Fruit fly (Drosophila melanogaster) whole organism, embryonic: ENCODE data around the gene CG34107.
A peak's percentile ranks its signal among the peaks of the same experiment; 100 is the strongest.

Experiments used
- Ada2b ChIP-seq: fragments of 200-800 bp; sonication (Bioruptor generic); IDR thresholded peaks from 2 replicates; pipeline ENCODE4 v1.3.6; 2022; ENCODE audit warnings: missing biosample characterization, missing genetic modification characterization
- C15 ChIP-seq: fragments of 200-800 bp; sonication (Bioruptor generic); IDR thresholded peaks from 3 replicates; pipeline ENCODE4 v1.3.6; 2022; ENCODE audit warnings: missing biosample characterization, missing genetic modification characterization
- CG1024 ChIP-seq: fragments of 200-800 bp; sonication (Bioruptor generic); IDR thresholded peaks from 2 replicates; pipeline ENCODE4 v1.3.6; 2022; ENCODE audit warnings: missing biosample characterization, missing genetic modification characterization
- CG10366 ChIP-seq: fragments of 200-800 bp; sonication (Bioruptor generic); IDR thresholded peaks from 2 replicates; pipeline ENCODE4 v1.3.6; 2022; ENCODE audit warnings: missing biosample characterization, missing genetic modification characterization
- CG11398 ChIP-seq: fragments of 200-800 bp; sonication (Bioruptor generic); optimal IDR thresholded peaks from 2 replicates; lab custom pipeline; 2016; ENCODE audit warnings: missing biosample characterization, missing genetic modification characterization
- CG12155 ChIP-seq: fragments of 200-800 bp; sonication (Bioruptor generic); optimal IDR thresholded peaks from 3 replicates; lab custom pipeline; 2016; ENCODE audit warnings: missing biosample characterization, missing genetic modification characterization
- CG13424 ChIP-seq: fragments of 200-800 bp; sonication (Bioruptor generic); optimal IDR thresholded peaks from 2 replicates; lab custom pipeline; 2019; ENCODE audit warnings: missing biosample characterization, mild to moderate bottlenecking, missing genetic modification characterization, moderate library complexity
- CG14860 ChIP-seq: fragments of 200-800 bp; sonication (Bioruptor generic); IDR thresholded peaks from 3 replicates; pipeline ENCODE4 v1.3.6; 2022; ENCODE audit warnings: missing biosample characterization, missing genetic modification characterization; ENCODE audit not compliant: partially characterized antibody
- CG1529 ChIP-seq: fragments of 200-800 bp; sonication (Bioruptor generic); optimal IDR thresholded peaks from 3 replicates; lab custom pipeline; 2018; ENCODE audit warnings: missing biosample characterization, missing genetic modification characterization
- CG32532 ChIP-seq: fragments of 200-800 bp; sonication (Bioruptor generic); IDR thresholded peaks from 2 replicates; pipeline ENCODE4 v1.3.6; 2022; ENCODE audit warnings: missing biosample characterization, missing genetic modification characterization
- CG33213 ChIP-seq: fragments of 200-800 bp; sonication (Bioruptor generic); optimal IDR thresholded peaks from 3 replicates; lab custom pipeline; 2016; ENCODE audit warnings: missing biosample characterization, missing genetic modification characterization
- CG34224 ChIP-seq: fragments of 200-800 bp; sonication (Bioruptor generic); IDR thresholded peaks from 3 replicates; pipeline ENCODE4 v1.3.6; 2022; ENCODE audit warnings: missing biosample characterization, missing genetic modification characterization; ENCODE audit not compliant: partially characterized antibody
- CG34422 ChIP-seq: fragments of 200-800 bp; sonication (Bioruptor generic); IDR thresholded peaks from 3 replicates; pipeline ENCODE4 v1.3.6; 2022; ENCODE audit warnings: missing biosample characterization, missing genetic modification characterization
- CG4328 ChIP-seq: fragments of 200-800 bp; sonication (Bioruptor generic); optimal IDR thresholded peaks from 3 replicates; lab custom pipeline; 2017; ENCODE audit warnings: missing biosample characterization, missing genetic modification reagents, missing genetic modification characterization
- CG4820 ChIP-seq: fragments of 200-800 bp; sonication (Bioruptor generic); optimal IDR thresholded peaks from 3 replicates; lab custom pipeline; 2016; ENCODE audit warnings: missing biosample characterization, missing genetic modification characterization
- CG6854 ChIP-seq: fragments of 200-800 bp; sonication (Bioruptor generic); optimal IDR thresholded peaks from 3 replicates; lab custom pipeline; 2017; ENCODE audit warnings: missing biosample characterization, mild to moderate bottlenecking, missing genetic modification characterization
- CG7839 ChIP-seq: fragments of 200-800 bp; sonication (Bioruptor generic); optimal IDR thresholded peaks from 3 replicates; lab custom pipeline; 2018; ENCODE audit warnings: missing biosample characterization, mild to moderate bottlenecking, missing genetic modification characterization, moderate library complexity
- CG7928 ChIP-seq: fragments of 200-800 bp; sonication (Bioruptor generic); optimal IDR thresholded peaks from 2 replicates; lab custom pipeline; 2017; ENCODE audit warnings: missing biosample characterization, mild to moderate bottlenecking, missing genetic modification characterization
- CG8290 ChIP-seq, 3 experiments: fragments of 200-800 bp; sonication (Bioruptor generic); optimal IDR thresholded peaks; 2 replicates each; lab custom pipeline; 2016 to 2019; ENCODE audit warnings: missing biosample characterization in 3 of 3, missing genetic modification characterization in 3 of 3, mild to moderate bottlenecking in 2 of 3, moderate library complexity in 1 of 3
- Dbx ChIP-seq: fragments of 200-800 bp; sonication (Bioruptor generic); IDR thresholded peaks from 3 replicates; pipeline ENCODE4 v1.3.6; 2022; ENCODE audit warnings: missing biosample characterization, missing genetic modification characterization
- Dfd ChIP-seq, 2 experiments: fragments of >200 bp; optimal IDR thresholded peaks; 2 replicates each; lab custom pipeline; 2017; ENCODE audit warnings: missing biosample characterization in 2 of 2, missing genetic modification characterization in 2 of 2
- Doc3 ChIP-seq: fragments of 200-800 bp; sonication (Bioruptor generic); IDR thresholded peaks from 3 replicates; pipeline ENCODE4 v1.3.6; 2022; ENCODE audit warnings: missing biosample characterization, missing genetic modification characterization; ENCODE audit not compliant: partially characterized antibody
- Elba2 ChIP-seq: fragments of 200-800 bp; sonication (Bioruptor generic); optimal IDR thresholded peaks from 3 replicates; lab custom pipeline; 2016; ENCODE audit warnings: missing biosample characterization, missing genetic modification characterization
- Fer1 ChIP-seq: fragments of 200-800 bp; sonication (Bioruptor generic); optimal IDR thresholded peaks from 2 replicates; lab custom pipeline; 2017; ENCODE audit warnings: missing biosample characterization, mild to moderate bottlenecking, missing genetic modification characterization
- Gug ChIP-seq: fragments of 200-800 bp; sonication (Bioruptor generic); IDR thresholded peaks from 4 replicates; pipeline ENCODE4 v1.3.6; 2022; ENCODE audit warnings: missing biosample characterization, missing genetic modification characterization
- H15 ChIP-seq: fragments of 200-800 bp; sonication (Bioruptor generic); IDR thresholded peaks from 3 replicates; pipeline ENCODE4 v1.3.6; 2022; ENCODE audit warnings: missing biosample characterization, missing genetic modification characterization
- H2.0 ChIP-seq: fragments of 200-800 bp; sonication (Bioruptor generic); IDR thresholded peaks from 2 replicates; pipeline ENCODE4 v1.3.6; 2022; ENCODE audit warnings: missing biosample characterization, missing genetic modification characterization
- Hr3 ChIP-seq: fragments of 200-800 bp; sonication (Bioruptor generic); optimal IDR thresholded peaks from 3 replicates; lab custom pipeline; 2016; ENCODE audit warnings: missing biosample characterization, missing genetic modification characterization
- Oaz ChIP-seq: fragments of 200-800 bp; sonication (Bioruptor generic); IDR thresholded peaks from 2 replicates; pipeline ENCODE4 v1.3.6; 2022; ENCODE audit warnings: missing biosample characterization, missing genetic modification characterization
- abd-A ChIP-seq: fragments of 200-800 bp; sonication (Bioruptor generic); optimal IDR thresholded peaks from 3 replicates; lab custom pipeline; 2019; ENCODE audit warnings: missing biosample characterization, mild to moderate bottlenecking, missing genetic modification characterization, moderate library complexity
- aop ChIP-seq: fragments of 200-800 bp; sonication (Bioruptor generic); IDR thresholded peaks from 2 replicates; pipeline ENCODE4 v1.3.6; 2022; ENCODE audit warnings: missing biosample characterization, missing genetic modification characterization
- bab2 ChIP-seq: fragments of 200-800 bp; sonication (Bioruptor generic); optimal IDR thresholded peaks from 2 replicates; lab custom pipeline; 2016; ENCODE audit warnings: missing biosample characterization, missing genetic modification characterization
- cato ChIP-seq: fragments of 200-800 bp; sonication (Bioruptor generic); optimal IDR thresholded peaks from 2 replicates; lab custom pipeline; 2016; ENCODE audit warnings: missing biosample characterization, missing genetic modification characterization, borderline replicate concordance
- chn ChIP-seq: fragments of 200-800 bp; sonication (Bioruptor generic); optimal IDR thresholded peaks from 2 replicates; lab custom pipeline; 2016; ENCODE audit warnings: missing biosample characterization, missing genetic modification characterization
- danr ChIP-seq: fragments of 200-800 bp; sonication (Bioruptor generic); IDR thresholded peaks from 2 replicates; pipeline ENCODE4 v1.3.6; 2022; ENCODE audit warnings: missing biosample characterization, missing genetic modification characterization
- en ChIP-seq: fragments of 200-800 bp; sonication (Bioruptor generic); optimal IDR thresholded peaks from 2 replicates; lab custom pipeline; 2016; ENCODE audit warnings: missing biosample characterization, missing genetic modification characterization
- ewg ChIP-seq: fragments of 200-800 bp; sonication (Bioruptor generic); optimal IDR thresholded peaks from 3 replicates; lab custom pipeline; 2017; ENCODE audit warnings: mild to moderate bottlenecking, missing biosample characterization, missing genetic modification reagents, missing genetic modification characterization
- gcm ChIP-seq: fragments of 200-800 bp; sonication (Bioruptor generic); optimal IDR thresholded peaks from 2 replicates; lab custom pipeline; 2019; ENCODE audit warnings: missing biosample characterization, mild to moderate bottlenecking, missing genetic modification characterization, moderate library complexity
- grau ChIP-seq: fragments of 200-800 bp; optimal IDR thresholded peaks from 3 replicates; lab custom pipeline; 2019; ENCODE audit warnings: missing biosample characterization, mild to moderate bottlenecking, missing genetic modification characterization, moderate library complexity
- grn ChIP-seq: fragments of 200-800 bp; sonication (Bioruptor generic); optimal IDR thresholded peaks from 3 replicates; lab custom pipeline; 2017; ENCODE audit warnings: missing biosample characterization, missing genetic modification characterization
- jing ChIP-seq: fragments of 200-800 bp; sonication (Bioruptor generic); optimal IDR thresholded peaks from 2 replicates; lab custom pipeline; 2018; ENCODE audit warnings: missing biosample characterization, mild to moderate bottlenecking, missing genetic modification characterization
- mam ChIP-seq: fragments of 200-800 bp; sonication (Bioruptor generic); optimal IDR thresholded peaks from 3 replicates; lab custom pipeline; 2016; ENCODE audit warnings: missing biosample characterization, missing genetic modification characterization
- nom ChIP-seq: fragments of 200-800 bp; sonication (Bioruptor generic); optimal IDR thresholded peaks from 2 replicates; lab custom pipeline; 2017; ENCODE audit warnings: missing biosample characterization, missing genetic modification characterization, mild to moderate bottlenecking, moderate library complexity, missing genetic modification reagents
- p53 ChIP-seq: fragments of 200-800 bp; sonication (Bioruptor generic); optimal IDR thresholded peaks from 2 replicates; lab custom pipeline; 2016; ENCODE audit warnings: missing biosample characterization, missing genetic modification characterization
- pfk ChIP-seq: fragments of 200-800 bp; sonication (Bioruptor generic); optimal IDR thresholded peaks from 2 replicates; lab custom pipeline; 2018; ENCODE audit warnings: missing biosample characterization, mild to moderate bottlenecking, missing genetic modification characterization, moderate library complexity
- schlank ChIP-seq: fragments of 200-800 bp; sonication (Bioruptor generic); optimal IDR thresholded peaks from 2 replicates; lab custom pipeline; 2018; ENCODE audit warnings: missing biosample characterization, mild to moderate bottlenecking, missing genetic modification characterization
- tll ChIP-seq, 2 experiments: fragments of 200-800 bp in 1 of 2; fragments of >200 bp in 1 of 2; sonication (Bioruptor generic) in 1 of 2; optimal IDR thresholded peaks; 2 replicates each; lab custom pipeline; 2017 to 2019; ENCODE audit warnings: missing biosample characterization in 2 of 2, missing genetic modification characterization in 2 of 2, mild to moderate bottlenecking in 1 of 2, moderate library complexity in 1 of 2
- unc-4 ChIP-seq: fragments of 200-800 bp; sonication (Bioruptor generic); IDR thresholded peaks from 2 replicates; pipeline ENCODE4 v1.3.6; 2022; ENCODE audit warnings: missing biosample characterization, missing genetic modification characterization; ENCODE audit not compliant: partially characterized antibody
- vnd ChIP-seq: fragments of 200-800 bp; sonication (Bioruptor generic); IDR thresholded peaks from 3 replicates; pipeline ENCODE4 v1.3.6; 2022; ENCODE audit warnings: missing biosample characterization, missing genetic modification characterization; ENCODE audit not compliant: partially characterized antibody

The CG34107 gene

DNA sequence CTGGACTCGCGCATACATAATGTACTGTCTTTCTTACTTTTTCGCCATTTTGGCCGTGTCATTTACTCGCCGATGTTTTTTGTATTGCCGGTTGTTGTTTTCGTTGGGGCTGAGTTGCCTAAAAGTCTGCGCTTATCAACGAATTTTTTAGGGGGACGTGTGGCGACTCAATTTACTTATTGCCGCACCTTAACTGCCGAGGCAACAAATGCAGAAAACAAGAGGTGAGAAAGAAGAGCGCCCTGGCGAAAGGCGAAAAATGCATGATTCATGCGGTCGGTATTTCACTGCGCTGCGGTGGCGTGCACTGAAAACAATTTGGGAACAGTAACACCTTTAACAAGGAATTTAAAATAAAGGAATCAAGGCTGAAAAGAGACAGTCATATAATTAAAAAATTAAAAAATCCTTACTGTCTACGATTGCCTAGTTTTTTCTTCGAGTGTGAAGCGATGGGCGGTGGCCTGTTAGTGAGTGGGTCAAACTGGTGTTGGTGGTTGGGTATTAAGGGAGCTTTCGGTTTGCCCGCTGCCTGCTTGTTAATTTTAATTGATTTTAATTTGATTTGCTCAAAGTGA lies 44.2 kb downstream of the CG34107 start (continued):
- TF ChIP-seq bab2 (GFP tag; lab: Kevin White, UChicago) (peak; percentile 73), H15 (peak; percentile 73), mam (GFP tag; lab: Kevin White, UChicago) (peak; percentile 69), en (GFP tag; lab: Kevin White, UChicago) (peak; percentile 2), CG4328 (GFP tag; lab: Kevin White, UChicago) (no peak), pfk (GFP tag; lab: Kevin White, UChicago) (no peak), CG12155 (GFP tag; lab: Kevin White, UChicago) (peak; percentile 44), Elba2 (no peak), CG34224 (GFP tag; lab: Robert Waterston, UW) (no peak), CG7928 (GFP tag; lab: Kevin White, UChicago) (no peak), CG11398 (GFP tag; lab: Kevin White, UChicago) (peak; percentile 20), CG13424 (peak; percentile 67), vnd (GFP tag; lab: Robert Waterston, UW) (no peak), CG34422 (GFP tag; lab: Robert Waterston, UW) (peak; percentile 81), abd-A (tag; lab: Kevin White, UChicago) (no peak), CG33213 (no peak), danr (peak; percentile 37; the same call in 1 of the 2 replicates), Hr3 (peak; percentile 53), CG4820 (peak; percentile 60), aop (GFP tag; lab: Robert Waterston, UW) (no peak), p53 (no peak), H2.0 (GFP tag; lab: Robert Waterston, UW) (peak; percentile 83), Dbx (GFP tag; lab: Robert Waterston, UW) (peak; percentile 66; the same call in 2 of the 3 replicates), CG8290 (GFP tag; optimal IDR thresholded peaks at IDR 0.05; lab: Kevin White, UChicago) (no peak), CG8290 (tag; optimal IDR thresholded peaks at IDR 0.05; lab: Kevin White, UChicago) (peak in 1 of 2 experiments; percentile 32), CG6854 (GFP tag; lab: Kevin White, UChicago) (peak; percentile 33), gcm (GFP tag; lab: Kevin White, UChicago) (peak; percentile 18), chn (GFP tag; lab: Kevin White, UChicago) (peak; percentile 43), Doc3 (GFP tag; lab: Robert Waterston, UW) (no peak), CG7839 (tag; lab: Kevin White, UChicago) (peak; percentile 75), grau (peak; percentile 65), grn (GFP tag; lab: Kevin White, UChicago) (no peak), tll (GFP tag; optimal IDR thresholded peaks at IDR 0.05; lab: Kevin White, UChicago) (no peak), cato (peak; percentile 24), C15 (GFP tag; lab: Robert Waterston, UW) (peak; percentile 53; the same call in 1 of the 3 replicates), ewg (GFP tag; lab: Kevin White, UChicago) (peak; percentile 58), jing (GFP tag; lab: Kevin White, UChicago) (peak; percentile 40), Fer1 (GFP tag; lab: Kevin White, UChicago) (peak; percentile 28), schlank (tag; lab: Kevin White, UChicago) (peak; percentile 28), Dfd (GFP tag; optimal IDR thresholded peaks at IDR 0.05; lab: Kevin White, UChicago) (no peak), CG10366 (peak; percentile 85), CG14860 (no peak), Oaz (GFP tag; lab: Robert Waterston, UW) (peak; percentile 50; the same call in 1 of the 2 replicates), CG1024 (GFP tag; lab: Robert Waterston, UW) (peak; percentile 82), Gug (peak; percentile 73), nom (GFP tag; lab: Kevin White, UChicago) (no peak), Ada2b (GFP tag; lab: Robert Waterston, UW) (peak; percentile 77), CG32532 (GFP tag; lab: Robert Waterston, UW) (peak; percentile 80), CG1529 (GFP tag; lab: Kevin White, UChicago) (peak; percentile 44), unc-4 (GFP tag; lab: Robert Waterston, UW) (no peak)
